Fruit fly (Drosophila melanogaster) whole organism, embryonic: Measurements from ENCODE around the gene sesB.
A peak's percentile ranks its signal among the peaks of the same experiment; 100 is the strongest.

ENCODE experiments used
- ATbp ChIP-seq: fragments of 200-800 bp; sonication (Bioruptor generic); optimal IDR thresholded peaks from 2 replicates; lab custom pipeline; 2017; ENCODE audit warnings: missing biosample characterization, mild to moderate bottlenecking, missing genetic modification characterization, missing genetic modification reagents
- Abd-B ChIP-seq: fragments of 200-800 bp; sonication (Bioruptor generic); optimal IDR thresholded peaks from 2 replicates; lab custom pipeline; 2018; ENCODE audit warnings: missing biosample characterization, mild to moderate bottlenecking, missing genetic modification characterization, moderate library complexity
- Antp ChIP-seq: fragments of 200-800 bp; sonication (Bioruptor generic); optimal IDR thresholded peaks from 3 replicates; lab custom pipeline; 2016; ENCODE audit warnings: missing biosample characterization, missing genetic modification characterization
- Awh ChIP-seq: fragments of 200-800 bp; sonication (Bioruptor generic); IDR thresholded peaks from 2 replicates; pipeline ENCODE4, ENCODE4 v1.3.6; 2022; ENCODE audit warnings: missing biosample characterization, missing genetic modification characterization
- BEAF-32 ChIP-seq: fragments of 200-800 bp; sonication (Bioruptor generic); optimal IDR thresholded peaks from 3 replicates; lab custom pipeline; 2017; ENCODE audit warnings: missing biosample characterization, missing genetic modification characterization, mild to moderate bottlenecking, moderate library complexity, missing genetic modification reagents
- CG10267 ChIP-seq: fragments of 200-800 bp; sonication (Bioruptor generic); optimal IDR thresholded peaks from 2 replicates; lab custom pipeline; 2018; ENCODE audit warnings: missing biosample characterization, mild to moderate bottlenecking, missing genetic modification characterization, moderate library complexity
- CG11456 ChIP-seq: fragments of 200-800 bp; sonication (Bioruptor generic); IDR thresholded peaks from 3 replicates; pipeline ENCODE4 v1.3.6; 2022; ENCODE audit warnings: missing biosample characterization, missing genetic modification characterization
- CG11504 ChIP-seq: fragments of 200-800 bp; sonication (Bioruptor generic); optimal IDR thresholded peaks from 3 replicates; lab custom pipeline; 2019; ENCODE audit warnings: missing biosample characterization, mild to moderate bottlenecking, missing genetic modification characterization, moderate library complexity
- CG12104 ChIP-seq: fragments of 200-800 bp; sonication (Bioruptor generic); optimal IDR thresholded peaks from 3 replicates; lab custom pipeline; 2016; ENCODE audit warnings: missing biosample characterization, missing genetic modification characterization
- CG12155 ChIP-seq: fragments of 200-800 bp; sonication (Bioruptor generic); optimal IDR thresholded peaks from 3 replicates; lab custom pipeline; 2016; ENCODE audit warnings: missing biosample characterization, missing genetic modification characterization
- CG1233 ChIP-seq: fragments of 200-800 bp; sonication (Bioruptor generic); optimal IDR thresholded peaks from 4 replicates; lab custom pipeline; 2018; ENCODE audit warnings: missing biosample characterization, mild to moderate bottlenecking, missing genetic modification characterization
- CG13424 ChIP-seq: fragments of 200-800 bp; sonication (Bioruptor generic); optimal IDR thresholded peaks from 2 replicates; lab custom pipeline; 2019; ENCODE audit warnings: missing biosample characterization, mild to moderate bottlenecking, missing genetic modification characterization, moderate library complexity
- CG13624 ChIP-seq: fragments of 200-800 bp; sonication (Bioruptor generic); optimal IDR thresholded peaks from 2 replicates; lab custom pipeline; 2016; ENCODE audit warnings: missing biosample characterization, missing genetic modification characterization
- CG14710 ChIP-seq: fragments of 200-800 bp; sonication (Bioruptor generic); optimal IDR thresholded peaks from 3 replicates; lab custom pipeline; 2019; ENCODE audit warnings: missing biosample characterization, mild to moderate bottlenecking, missing genetic modification characterization, moderate library complexity
- CG14860 ChIP-seq: fragments of 200-800 bp; sonication (Bioruptor generic); IDR thresholded peaks from 3 replicates; pipeline ENCODE4 v1.3.6; 2022; ENCODE audit warnings: missing biosample characterization, missing genetic modification characterization; ENCODE audit not compliant: partially characterized antibody
- CG16813 ChIP-seq: fragments of 200-800 bp; sonication (Bioruptor generic); IDR thresholded peaks from 3 replicates; pipeline ENCODE4 v1.3.6; 2022; ENCODE audit warnings: missing biosample characterization, missing genetic modification characterization; ENCODE audit not compliant: partially characterized antibody
- CG16815 ChIP-seq: fragments of 200-800 bp; sonication (Bioruptor generic); optimal IDR thresholded peaks from 3 replicates; lab custom pipeline; 2017; ENCODE audit warnings: missing biosample characterization, mild to moderate bottlenecking, missing genetic modification characterization
- CG17328 ChIP-seq: fragments of 200-800 bp; sonication (Bioruptor generic); IDR thresholded peaks from 2 replicates; pipeline ENCODE4 v1.3.6; 2022; ENCODE audit warnings: missing biosample characterization, missing genetic modification characterization
- CG2712 ChIP-seq: fragments of 200-800 bp; optimal IDR thresholded peaks from 3 replicates; lab custom pipeline; 2019; ENCODE audit warnings: missing biosample characterization, mild to moderate bottlenecking, missing genetic modification characterization, moderate library complexity
- CG30431 ChIP-seq: fragments of 200-800 bp; sonication (Bioruptor generic); optimal IDR thresholded peaks from 2 replicates; lab custom pipeline; 2017; ENCODE audit warnings: missing biosample characterization, missing genetic modification characterization
- CG3065 ChIP-seq: fragments of 200-800 bp; sonication (Bioruptor generic); optimal IDR thresholded peaks from 2 replicates; lab custom pipeline; 2016; ENCODE audit warnings: missing biosample characterization, missing genetic modification characterization
- CG31441 ChIP-seq: fragments of 200-800 bp; sonication (Bioruptor generic); IDR thresholded peaks from 2 replicates; pipeline ENCODE4 v1.3.6; 2022; ENCODE audit warnings: missing biosample characterization, missing genetic modification characterization
- CG33213 ChIP-seq: fragments of 200-800 bp; sonication (Bioruptor generic); optimal IDR thresholded peaks from 3 replicates; lab custom pipeline; 2016; ENCODE audit warnings: missing biosample characterization, missing genetic modification characterization
- CG33557 ChIP-seq: fragments of 200-800 bp; sonication (Bioruptor generic); optimal IDR thresholded peaks from 2 replicates; lab custom pipeline; 2019; ENCODE audit warnings: missing biosample characterization, mild to moderate bottlenecking, missing genetic modification characterization, moderate library complexity
- CG43689 ChIP-seq: fragments of 200-800 bp; sonication (Bioruptor generic); IDR thresholded peaks from 2 replicates; pipeline ENCODE4 v1.3.6; 2022; ENCODE audit warnings: missing biosample characterization, missing genetic modification characterization
- CG4404 ChIP-seq: fragments of 200-800 bp; sonication (Bioruptor generic); IDR thresholded peaks from 2 replicates; pipeline ENCODE4 v1.3.6; 2022; ENCODE audit warnings: missing biosample characterization, missing genetic modification characterization
- CG6254 ChIP-seq: fragments of 200-800 bp; sonication (Bioruptor generic); optimal IDR thresholded peaks from 3 replicates; lab custom pipeline; 2017; ENCODE audit warnings: mild to moderate bottlenecking, missing biosample characterization, missing genetic modification reagents, missing genetic modification characterization
- CG6689 ChIP-seq: fragments of 200-800 bp; sonication (Bioruptor generic); IDR thresholded peaks from 2 replicates; pipeline ENCODE4 v1.3.6; 2022; ENCODE audit warnings: missing biosample characterization, missing genetic modification characterization
- CG7556 ChIP-seq: fragments of 200-800 bp; sonication (Bioruptor generic); optimal IDR thresholded peaks from 2 replicates; lab custom pipeline; 2017; ENCODE audit warnings: missing biosample characterization, mild to moderate bottlenecking, missing genetic modification characterization
- CG9437 ChIP-seq: fragments of 200-800 bp; sonication (Bioruptor generic); optimal IDR thresholded peaks from 2 replicates; lab custom pipeline; 2018; ENCODE audit warnings: missing biosample characterization, mild to moderate bottlenecking, missing genetic modification characterization
- Camta ChIP-seq: fragments of 200-800 bp; sonication (Bioruptor generic); optimal IDR thresholded peaks from 2 replicates; lab custom pipeline; 2016; ENCODE audit warnings: missing biosample characterization, missing genetic modification characterization
- Hr3 ChIP-seq: fragments of 200-800 bp; sonication (Bioruptor generic); optimal IDR thresholded peaks from 3 replicates; lab custom pipeline; 2016; ENCODE audit warnings: missing biosample characterization, missing genetic modification characterization
- Nf-YC ChIP-seq: fragments of 200-800 bp; optimal IDR thresholded peaks from 3 replicates; lab custom pipeline; 2019; ENCODE audit warnings: missing biosample characterization, mild to moderate bottlenecking, missing genetic modification characterization, moderate library complexity
- PHDP ChIP-seq: fragments of 200-800 bp; sonication (Bioruptor generic); optimal IDR thresholded peaks from 3 replicates; lab custom pipeline; 2018; ENCODE audit warnings: missing biosample characterization, mild to moderate bottlenecking, missing genetic modification characterization, moderate library complexity
- chm ChIP-seq: fragments of 200-800 bp; sonication (Bioruptor generic); IDR thresholded peaks from 2 replicates; pipeline ENCODE4 v1.3.6; 2022; ENCODE audit warnings: missing biosample characterization, missing genetic modification characterization
- danr ChIP-seq: fragments of 200-800 bp; sonication (Bioruptor generic); IDR thresholded peaks from 2 replicates; pipeline ENCODE4 v1.3.6; 2022; ENCODE audit warnings: missing biosample characterization, missing genetic modification characterization
- dmrt99B ChIP-seq: fragments of 200-800 bp; sonication (Bioruptor generic); optimal IDR thresholded peaks from 2 replicates; lab custom pipeline; 2018; ENCODE audit warnings: missing biosample characterization, mild to moderate bottlenecking, missing genetic modification characterization, moderate library complexity
- dysf ChIP-seq: fragments of 200-800 bp; sonication (Bioruptor generic); IDR thresholded peaks from 3 replicates; pipeline ENCODE4 v1.3.6; 2022; ENCODE audit warnings: missing biosample characterization, missing genetic modification characterization
- eve ChIP-seq, 2 experiments: fragments of >200 bp; optimal IDR thresholded peaks; 2 replicates each; lab custom pipeline; 2017; ENCODE audit warnings: missing biosample characterization in 2 of 2, missing genetic modification characterization in 2 of 2
- fd96Cb ChIP-seq: fragments of 200-800 bp; sonication (Bioruptor generic); optimal IDR thresholded peaks from 2 replicates; lab custom pipeline; 2018; ENCODE audit warnings: missing biosample characterization, mild to moderate bottlenecking, missing genetic modification characterization, moderate library complexity
- gem ChIP-seq: fragments of 200-800 bp; sonication (Bioruptor generic); optimal IDR thresholded peaks from 2 replicates; lab custom pipeline; 2019; ENCODE audit warnings: missing biosample characterization, mild to moderate bottlenecking, missing genetic modification characterization, moderate library complexity
- jumu ChIP-seq: fragments of 200-800 bp; sonication (Bioruptor generic); optimal IDR thresholded peaks from 3 replicates; lab custom pipeline; 2016; ENCODE audit warnings: missing biosample characterization, missing genetic modification characterization
- knrl ChIP-seq: fragments of 200-800 bp; sonication (Bioruptor generic); IDR thresholded peaks from 3 replicates; pipeline ENCODE4 v1.3.6; 2022; ENCODE audit warnings: missing biosample characterization, missing genetic modification characterization; ENCODE audit not compliant: partially characterized antibody
- mld ChIP-seq: fragments of 200-800 bp; sonication (Bioruptor generic); IDR thresholded peaks from 3 replicates; pipeline ENCODE4 v1.3.6; 2022; ENCODE audit warnings: missing biosample characterization, missing genetic modification characterization; ENCODE audit not compliant: partially characterized antibody
- phol ChIP-seq: fragments of 200-800 bp; sonication (Bioruptor generic); optimal IDR thresholded peaks from 3 replicates; lab custom pipeline; 2018; ENCODE audit warnings: missing biosample characterization, mild to moderate bottlenecking, missing genetic modification characterization, moderate library complexity
- pnt ChIP-seq: fragments of 200-800 bp; sonication (Bioruptor generic); optimal IDR thresholded peaks from 3 replicates; lab custom pipeline; 2016; ENCODE audit warnings: missing biosample characterization, missing genetic modification characterization
- scrt ChIP-seq: fragments of 200-800 bp; sonication (Bioruptor generic); optimal IDR thresholded peaks from 2 replicates; lab custom pipeline; 2018; ENCODE audit warnings: missing biosample characterization, mild to moderate bottlenecking, missing genetic modification characterization, moderate library complexity
- so ChIP-seq: fragments of 200-800 bp; sonication (Bioruptor generic); IDR thresholded peaks from 3 replicates; pipeline ENCODE4 v1.3.6; 2022; ENCODE audit warnings: missing biosample characterization, missing genetic modification characterization

sesB gene

DNA sequence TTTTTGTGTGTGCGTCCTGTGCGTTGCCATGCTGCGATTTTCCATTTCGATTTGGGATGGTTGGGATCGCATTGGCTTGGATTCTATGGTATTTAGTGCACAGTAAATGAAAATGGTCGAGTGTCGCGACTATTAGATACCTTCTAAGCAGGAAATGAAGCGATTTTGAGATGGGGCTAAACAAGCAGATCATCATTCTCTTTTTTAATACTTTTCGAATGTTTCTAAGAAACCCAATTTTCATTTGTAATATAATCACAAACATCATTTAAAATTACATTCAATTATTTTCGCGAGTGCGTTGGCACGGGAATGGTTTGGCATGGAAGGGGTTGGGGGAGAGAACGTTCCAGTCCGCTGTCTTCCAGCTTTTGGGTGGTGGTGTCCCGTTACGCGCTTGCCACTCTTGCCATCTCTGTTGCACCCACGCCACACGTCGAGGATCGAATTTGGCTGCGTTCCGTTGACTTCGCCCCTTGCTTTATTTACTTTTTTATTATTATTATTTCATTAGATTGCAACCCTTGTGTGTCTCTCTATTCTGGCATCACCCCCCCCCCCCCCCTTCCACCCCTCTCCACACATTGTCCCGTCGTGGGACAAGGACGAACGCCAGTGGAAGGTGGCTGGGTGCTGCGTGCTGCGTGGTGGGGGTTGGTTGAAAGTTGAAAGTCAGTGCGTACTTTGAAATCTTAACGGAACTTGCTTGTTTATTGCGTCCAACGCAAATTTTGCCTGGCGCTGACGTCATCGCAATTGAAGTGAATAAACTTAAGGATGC, 38.8 kb upstream of the sesB start (continued):
- TF ChIP-seq CG13624 (GFP tag; lab: Kevin White, UChicago) (peak; percentile 31), CG14710 (tag; lab: Kevin White, UChicago) (peak; percentile 36), CG13424 (tag; lab: Kevin White, UChicago) (peak; percentile 30), jumu (GFP tag; lab: Kevin White, UChicago) (peak; percentile 31), pnt (GFP tag; lab: Kevin White, UChicago) (peak; percentile 54), eve (GFP tag; optimal IDR thresholded peaks at IDR 0.05; lab: Kevin White, UChicago) (no peak), CG33213 (GFP tag; lab: Kevin White, UChicago) (no peak), CG43689 (GFP tag; lab: Robert Waterston, UW) (no peak), dysf (no peak), CG30431 (peak; percentile 29), CG2712 (tag; lab: Kevin White, UChicago) (peak; percentile 78), CG16813 (peak; percentile 25; the same call in 1 of the 3 replicates), CG12155 (GFP tag; lab: Kevin White, UChicago) (no peak), Abd-B (GFP tag; lab: Kevin White, UChicago) (peak; percentile 46), Hr3 (GFP tag; lab: Kevin White, UChicago) (peak; percentile 45), CG7556 (GFP tag; lab: Kevin White, UChicago) (peak; percentile 50), CG14860 (GFP tag; lab: Robert Waterston, UW) (no peak), CG12104 (GFP tag; lab: Kevin White, UChicago) (peak; percentile 9), CG9437 (GFP tag; lab: Kevin White, UChicago) (no peak), so (GFP tag; lab: Robert Waterston, UW) (no peak), CG31441 (peak; percentile 64), mld (GFP tag; lab: Robert Waterston, UW) (no peak), dmrt99B (tag; lab: Kevin White, UChicago) (peak; percentile 62), knrl (no peak), CG6689 (GFP tag; lab: Robert Waterston, UW) (peak; percentile 30; the same call in 1 of the 2 replicates), PHDP (tag; lab: Kevin White, UChicago) (peak; percentile 9), fd96Cb (peak; percentile 55), Nf-YC (no peak), CG11456 (GFP tag; lab: Robert Waterston, UW) (no peak), phol (tag; lab: Kevin White, UChicago) (peak; percentile 60), Antp (GFP tag; lab: Kevin White, UChicago) (peak; percentile 51), CG11504 (tag; lab: Kevin White, UChicago) (peak; percentile 63), CG16815 (GFP tag; lab: Kevin White, UChicago) (peak; percentile 47), ATbp (GFP tag; lab: Kevin White, UChicago) (peak; percentile 49), BEAF-32 (GFP tag; lab: Kevin White, UChicago) (no peak), CG3065 (GFP tag; lab: Kevin White, UChicago) (no peak), CG1233 (GFP tag; lab: Kevin White, UChicago) (peak; percentile 5), CG6254 (GFP tag; lab: Kevin White, UChicago) (peak; percentile 54), CG10267 (peak; percentile 45), danr (GFP tag; lab: Robert Waterston, UW) (no peak), chm (GFP tag; lab: Robert Waterston, UW) (peak; percentile 48; the same call in 1 of the 2 replicates), CG17328 (GFP tag; lab: Robert Waterston, UW) (peak; percentile 57; the same call in 1 of the 2 replicates), scrt (GFP tag; lab: Kevin White, UChicago) (peak; percentile 17), CG4404 (peak; percentile 16; the same call in 1 of the 2 replicates), Camta (GFP tag; lab: Kevin White, UChicago) (no peak), Awh (GFP tag; lab: Robert Waterston, UW) (no peak), gem (tag; lab: Kevin White, UChicago) (peak; percentile 69), CG33557 (GFP tag; lab: Kevin White, UChicago) (peak; percentile 18)
